Worm (Caenorhabditis elegans) whole organism, mixed stage, embryonic: Measurements from ENCODE around the gene myo-6.

Experiments
- M03D4.4 ChIP-seq: sonication (generic microtip); optimal IDR thresholded peaks from 2 replicates; lab custom pipeline; 2017; ENCODE audit warnings: mild to moderate bottlenecking, missing genetic modification characterization, missing compliant biosample characterization
- bed-3 ChIP-seq: fragments of 200-800 bp; sonication (Bioruptor generic); optimal IDR thresholded peaks from 3 replicates; lab custom pipeline; 2018; ENCODE audit warnings: mild to moderate bottlenecking, missing genetic modification characterization, moderate library complexity, missing compliant biosample characterization
- blmp-1 ChIP-seq: fragments of 150-350 bp; optimal IDR thresholded peaks from 2 replicates; lab custom pipeline; 2014; ENCODE audit warnings: missing biosample characterization, missing genetic modification characterization
- ceh-39 ChIP-seq: fragments of 150-350 bp; optimal IDR thresholded peaks from 2 replicates; lab custom pipeline; 2014; ENCODE audit warnings: missing biosample characterization, missing genetic modification characterization
- ceh-43 ChIP-seq: fragments of 200-800 bp; sonication (Bioruptor generic); optimal IDR thresholded peaks from 2 replicates; lab custom pipeline; 2018; ENCODE audit warnings: mild to moderate bottlenecking, missing genetic modification characterization, moderate library complexity, missing compliant biosample characterization
- ceh-83 ChIP-seq: fragments of 200-800 bp; sonication (Bioruptor generic); optimal IDR thresholded peaks from 2 replicates; lab custom pipeline; 2018; ENCODE audit warnings: mild to moderate bottlenecking, missing genetic modification characterization, missing compliant biosample characterization
- ces-1 ChIP-seq: fragments of 150-350 bp; optimal IDR thresholded peaks from 2 replicates; lab custom pipeline; 2014; ENCODE audit warnings: missing biosample characterization, missing genetic modification reagents, missing genetic modification characterization
- cnd-1 ChIP-seq: fragments of 200-800 bp; sonication (Bioruptor generic); optimal IDR thresholded peaks from 2 replicates; lab custom pipeline; 2018; ENCODE audit warnings: mild to moderate bottlenecking, missing genetic modification characterization, missing compliant biosample characterization
- drap-1 ChIP-seq: fragments of 200-800 bp; sonication (Bioruptor generic); optimal IDR thresholded peaks from 3 replicates; lab custom pipeline; 2018; ENCODE audit warnings: mild to moderate bottlenecking, missing genetic modification characterization, missing compliant biosample characterization
- elt-1 ChIP-seq: sonication (generic microtip); optimal IDR thresholded peaks from 2 replicates; lab custom pipeline; 2017; ENCODE audit warnings: missing genetic modification characterization, mild to moderate bottlenecking, missing compliant biosample characterization, antibody characterized with exemption, moderate library complexity, borderline replicate concordance; ENCODE audit not compliant: insufficient read depth
- elt-3 ChIP-seq: fragments of 150-350 bp; optimal IDR thresholded peaks from 2 replicates; lab custom pipeline; 2014; ENCODE audit warnings: missing biosample characterization, missing genetic modification characterization
- ham-2 ChIP-seq: fragments of 200-800 bp; sonication (Bioruptor generic); optimal IDR thresholded peaks from 2 replicates; lab custom pipeline; 2018; ENCODE audit warnings: mild to moderate bottlenecking, missing genetic modification characterization, missing compliant biosample characterization
- hlh-1 ChIP-seq: fragments of 150-350 bp; optimal IDR thresholded peaks from 2 replicates; lab custom pipeline; 2014; ENCODE audit warnings: missing biosample characterization, missing genetic modification reagents, missing genetic modification characterization
- lin-13 ChIP-seq: fragments of 150-350 bp; optimal IDR thresholded peaks from 2 replicates; lab custom pipeline; 2014; ENCODE audit warnings: missing biosample characterization, missing genetic modification characterization
- lin-32 ChIP-seq: fragments of 200-800 bp; sonication (Bioruptor generic); optimal IDR thresholded peaks from 2 replicates; lab custom pipeline; 2018; ENCODE audit warnings: mild to moderate bottlenecking, missing genetic modification characterization, missing compliant biosample characterization
- lsy-2 ChIP-seq: fragments of 150-350 bp; optimal IDR thresholded peaks from 2 replicates; lab custom pipeline; 2014; ENCODE audit warnings: missing biosample characterization, missing genetic modification characterization
- mab-5 ChIP-seq: fragments of 150-350 bp; optimal IDR thresholded peaks from 2 replicates; lab custom pipeline; 2014; ENCODE audit warnings: missing biosample characterization, missing genetic modification characterization
- mep-1 ChIP-seq: fragments of 150-350 bp; optimal IDR thresholded peaks from 2 replicates; lab custom pipeline; 2017; ENCODE audit warnings: missing biosample characterization, missing genetic modification reagents, missing genetic modification characterization, inconsistent platforms
- mls-2 ChIP-seq: sonication (generic microtip); optimal IDR thresholded peaks from 2 replicates; lab custom pipeline; 2016; ENCODE audit warnings: mild to moderate bottlenecking, missing genetic modification characterization, moderate library complexity, missing compliant biosample characterization
- nhr-12 ChIP-seq: fragments of 150-350 bp; optimal IDR thresholded peaks from 2 replicates; lab custom pipeline; 2014; ENCODE audit warnings: missing biosample characterization, missing genetic modification characterization
- nhr-2 ChIP-seq: fragments of 150-350 bp; optimal IDR thresholded peaks from 2 replicates; lab custom pipeline; 2014; ENCODE audit warnings: missing biosample characterization, missing genetic modification characterization
- nhr-237 ChIP-seq: fragments of 150-350 bp; optimal IDR thresholded peaks from 2 replicates; lab custom pipeline; 2014; ENCODE audit warnings: missing biosample characterization, missing genetic modification characterization
- nhr-28 ChIP-seq: fragments of 150-350 bp; optimal IDR thresholded peaks from 2 replicates; lab custom pipeline; 2014; ENCODE audit warnings: missing biosample characterization, missing genetic modification characterization
- nhr-76 ChIP-seq: sonication (generic microtip); optimal IDR thresholded peaks from 2 replicates; lab custom pipeline; 2017; ENCODE audit warnings: missing biosample characterization, missing genetic modification characterization
- pha-4 ChIP-seq: fragments of 150-350 bp; optimal IDR thresholded peaks from 2 replicates; lab custom pipeline; 2018; ENCODE audit warnings: missing biosample characterization, missing genetic modification reagents, missing genetic modification characterization
- snpc-4 ChIP-seq: fragments of 150-350 bp; optimal IDR thresholded peaks from 2 replicates; lab custom pipeline; 2014; ENCODE audit warnings: missing biosample characterization, missing genetic modification characterization
- sptf-1 ChIP-seq: sonication (generic microtip); optimal IDR thresholded peaks from 2 replicates; lab custom pipeline; 2017; ENCODE audit warnings: mild to moderate bottlenecking, missing genetic modification characterization, moderate library complexity, missing compliant biosample characterization
- tbx-8 ChIP-seq: fragments of 200-800 bp; sonication (Bioruptor generic); optimal IDR thresholded peaks from 2 replicates; lab custom pipeline; 2018; ENCODE audit warnings: mild to moderate bottlenecking, missing genetic modification characterization, moderate library complexity, missing compliant biosample characterization
- unc-120 ChIP-seq: sonication (generic microtip); optimal IDR thresholded peaks from 2 replicates; lab custom pipeline; 2017; ENCODE audit warnings: missing genetic modification characterization, missing compliant biosample characterization; ENCODE audit not compliant: poor library complexity, severe bottlenecking
- unc-39 ChIP-seq: fragments of 150-350 bp; optimal IDR thresholded peaks from 2 replicates; lab custom pipeline; 2014; ENCODE audit warnings: missing biosample characterization, missing genetic modification characterization
- unc-62 ChIP-seq: fragments of 150-350 bp; optimal IDR thresholded peaks from 2 replicates; lab custom pipeline; 2014; ENCODE audit warnings: missing biosample characterization, missing genetic modification reagents, missing genetic modification characterization
- zip-8 ChIP-seq: fragments of 150-350 bp; optimal IDR thresholded peaks from 2 replicates; lab custom pipeline; 2014; ENCODE audit warnings: missing biosample characterization, missing genetic modification characterization
- ztf-11 ChIP-seq: fragments of 150-350 bp; optimal IDR thresholded peaks from 2 replicates; lab custom pipeline; 2014; ENCODE audit warnings: missing biosample characterization, missing genetic modification characterization

The myo-6 gene

ce11 chrIII:13462965-13463783 is 53.6 kb downstream of the myo-6 start, which contains the start of gene ant-1.1:
ant-1.1 (plus strand) TSS chrIII:13463163.
- TF ChIP-seq zip-8 (tag; lab: Kevin White, UChicago) (no peak), elt-1 (tag; lab: Kevin White, UChicago) (no peak), lin-13 (peak; percentile 90), nhr-2 (tag; lab: Kevin White, UChicago) (peak; percentile 38), ztf-11 (tag; lab: Kevin White, UChicago) (no peak), mab-5 (tag; lab: Kevin White, UChicago) (no peak), ceh-83 (GFP tag; lab: Kevin White, UChicago) (peak; percentile 65), nhr-76 (tag; lab: Kevin White, UChicago) (no peak), sptf-1 (tag; lab: Kevin White, UChicago) (peak; percentile 82), nhr-237 (peak; percentile 94), hlh-1 (tag; lab: Kevin White, UChicago) (peak; percentile 49), pha-4 (tag; lab: Kevin White, UChicago) (peak; percentile 91), ham-2 (peak; percentile 6), drap-1 (peak; percentile 56), M03D4.4 (tag; lab: Kevin White, UChicago) (peak; percentile 50), ceh-43 (GFP tag; lab: Kevin White, UChicago) (peak; percentile 37), cnd-1 (tag; lab: Kevin White, UChicago) (peak; percentile 21), ces-1 (GFP tag; lab: Kevin White, UChicago) (peak; percentile 42), elt-3 (tag; lab: Kevin White, UChicago) (no peak), mep-1 (tag; lab: Kevin White, UChicago) (peak; percentile 83), lsy-2 (tag; lab: Kevin White, UChicago) (peak; percentile 99), mls-2 (tag; lab: Kevin White, UChicago) (peak; percentile 74), unc-120 (tag; lab: Kevin White, UChicago) (peak; percentile 86), bed-3 (GFP tag; lab: Kevin White, UChicago) (peak; percentile 18), ceh-39 (tag; lab: Kevin White, UChicago) (peak; percentile 54), unc-62 (no peak), unc-39 (tag; lab: Kevin White, UChicago) (no peak), blmp-1 (tag; lab: Kevin White, UChicago) (no peak), lin-32 (GFP tag; lab: Kevin White, UChicago) (peak; percentile 16)

ce11 chrIII:13464493-13465362 is 55.1 kb downstream of the myo-6 start, which contains the start of gene kel-3:
kel-3 (plus strand) TSS chrIII:13464820.
- TF ChIP-seq nhr-2 (tag; lab: Kevin White, UChicago) (no peak), lsy-2 (tag; lab: Kevin White, UChicago) (peak; percentile 8), cnd-1 (tag; lab: Kevin White, UChicago) (no peak), sptf-1 (tag; lab: Kevin White, UChicago) (peak; percentile 1), mep-1 (tag; lab: Kevin White, UChicago) (no peak), unc-62 (peak; percentile 54), hlh-1 (tag; lab: Kevin White, UChicago) (peak; percentile 45), snpc-4 (tag; lab: Kevin White, UChicago) (no peak), lin-13 (no peak), tbx-8 (no peak), unc-120 (tag; lab: Kevin White, UChicago) (no peak), drap-1 (no peak), nhr-28 (tag; lab: Kevin White, UChicago) (no peak), nhr-12 (tag; lab: Kevin White, UChicago) (no peak), zip-8 (tag; lab: Kevin White, UChicago) (no peak)
